Worm (Caenorhabditis elegans) whole organism, L3 larva: ENCODE results near the gene cnc-5.

Experiments
- aly-2 ChIP-seq: fragments of 150-350 bp; optimal IDR thresholded peaks from 2 replicates; lab custom pipeline; 2014; ENCODE audit warnings: missing biosample characterization, missing genetic modification characterization
- ama-1 ChIP-seq: fragments of 150-350 bp; optimal IDR thresholded peaks from 2 replicates; lab custom pipeline; 2018
- ceh-16 ChIP-seq: sonication (generic microtip); optimal IDR thresholded peaks from 2 replicates; lab custom pipeline; 2017; ENCODE audit warnings: missing biosample characterization, missing genetic modification characterization
- ceh-28 ChIP-seq: fragments of 150-350 bp; optimal IDR thresholded peaks from 2 replicates; lab custom pipeline; 2014; ENCODE audit warnings: missing biosample characterization, missing genetic modification reagents, missing genetic modification characterization
- ceh-82 ChIP-seq: fragments of 150-350 bp; optimal IDR thresholded peaks from 2 replicates; lab custom pipeline; 2014; ENCODE audit warnings: missing biosample characterization, missing genetic modification characterization
- ceh-9 ChIP-seq: sonication (generic microtip); optimal IDR thresholded peaks from 2 replicates; lab custom pipeline; 2018; ENCODE audit warnings: missing biosample characterization, missing genetic modification characterization
- egl-27 ChIP-seq: sonication (generic microtip); optimal IDR thresholded peaks from 4 replicates; lab custom pipeline; 2017; ENCODE audit warnings: missing biosample characterization, missing genetic modification reagents, missing genetic modification characterization
- egl-5 ChIP-seq: fragments of 150-350 bp; optimal IDR thresholded peaks from 2 replicates; lab custom pipeline; 2017; ENCODE audit warnings: missing biosample characterization, missing genetic modification reagents, missing genetic modification characterization, inconsistent platforms
- elt-1 ChIP-seq: fragments of 150-350 bp; optimal IDR thresholded peaks from 2 replicates; lab custom pipeline; 2014; ENCODE audit warnings: missing biosample characterization, missing genetic modification characterization
- elt-2 ChIP-seq: sonication (generic microtip); optimal IDR thresholded peaks from 2 replicates; lab custom pipeline; 2016; ENCODE audit warnings: missing genetic modification reagents, mild to moderate bottlenecking, missing genetic modification characterization, missing compliant biosample characterization
- eor-1 ChIP-seq, 2 experiments: fragments of 150-350 bp; optimal IDR thresholded peaks; 2 replicates each; lab custom pipeline; 2014 to 2018; ENCODE audit warnings: missing biosample characterization in 2 of 2, missing genetic modification characterization in 2 of 2
- fkh-10 ChIP-seq: sonication (generic microtip); optimal IDR thresholded peaks from 2 replicates; lab custom pipeline; 2017; ENCODE audit warnings: missing biosample characterization, missing genetic modification reagents, missing genetic modification characterization
- hmg-11 ChIP-seq: sonication (generic microtip); optimal IDR thresholded peaks from 2 replicates; lab custom pipeline; 2016; ENCODE audit warnings: missing genetic modification characterization, missing compliant biosample characterization
- lin-15B ChIP-seq: fragments of 150-350 bp; optimal IDR thresholded peaks from 2 replicates; lab custom pipeline; 2014; ENCODE audit warnings: missing biosample characterization, missing genetic modification characterization
- lin-39 ChIP-seq: fragments of 150-350 bp; optimal IDR thresholded peaks from 2 replicates; lab custom pipeline; 2018; ENCODE audit warnings: missing biosample characterization, missing genetic modification reagents, missing genetic modification characterization
- lsy-12 ChIP-seq: sonication (generic microtip); optimal IDR thresholded peaks from 2 replicates; lab custom pipeline; 2016; ENCODE audit warnings: mild to moderate bottlenecking, missing genetic modification characterization, missing compliant biosample characterization
- mdl-1 ChIP-seq: fragments of 150-350 bp; optimal IDR thresholded peaks from 2 replicates; lab custom pipeline; 2014; ENCODE audit warnings: missing biosample characterization, missing genetic modification characterization
- mml-1 ChIP-seq: fragments of 150-350 bp; sonication (generic microtip); optimal IDR thresholded peaks from 3 replicates; lab custom pipeline; 2014; ENCODE audit warnings: missing biosample characterization, missing genetic modification characterization
- nfya-1 ChIP-seq: sonication (generic microtip); optimal IDR thresholded peaks from 2 replicates; lab custom pipeline; 2017; ENCODE audit warnings: missing genetic modification characterization, mild to moderate bottlenecking, missing compliant biosample characterization, antibody characterized with exemption, moderate library complexity; ENCODE audit not compliant: insufficient read depth
- nhr-11 ChIP-seq: fragments of 150-350 bp; optimal IDR thresholded peaks from 2 replicates; lab custom pipeline; 2014; ENCODE audit warnings: missing biosample characterization, missing genetic modification characterization
- nhr-23 ChIP-seq: fragments of 150-350 bp; optimal IDR thresholded peaks from 2 replicates; lab custom pipeline; 2014; ENCODE audit warnings: missing biosample characterization, missing genetic modification reagents, missing genetic modification characterization
- nhr-237 ChIP-seq: fragments of 150-350 bp; optimal IDR thresholded peaks from 2 replicates; lab custom pipeline; 2014; ENCODE audit warnings: missing biosample characterization, missing genetic modification characterization
- nhr-25 ChIP-seq: sonication (generic microtip); optimal IDR thresholded peaks from 2 replicates; lab custom pipeline; 2017; ENCODE audit warnings: missing biosample characterization, missing genetic modification characterization
- nhr-43 ChIP-seq: sonication (generic microtip); optimal IDR thresholded peaks from 2 replicates; lab custom pipeline; 2016; ENCODE audit warnings: mild to moderate bottlenecking, missing genetic modification characterization, missing compliant biosample characterization; ENCODE audit not compliant: poor library complexity, severe bottlenecking
- nhr-67 ChIP-seq: fragments of 150-350 bp; optimal IDR thresholded peaks from 2 replicates; lab custom pipeline; 2014; ENCODE audit warnings: missing biosample characterization, missing genetic modification characterization
- nhr-76 ChIP-seq: fragments of 150-350 bp; sonication (generic microtip); optimal IDR thresholded peaks from 5 replicates; lab custom pipeline; 2014; ENCODE audit warnings: missing biosample characterization, missing genetic modification characterization
- pha-4 ChIP-seq: fragments of 150-350 bp; optimal IDR thresholded peaks from 2 replicates; lab custom pipeline; 2014; ENCODE audit warnings: missing biosample characterization, missing genetic modification reagents, missing genetic modification characterization
- pqm-1 ChIP-seq: fragments of 150-350 bp; optimal IDR thresholded peaks from 2 replicates; lab custom pipeline; 2017; ENCODE audit warnings: missing biosample characterization, missing genetic modification characterization, inconsistent platforms
- skn-1 ChIP-seq: fragments of 150-350 bp; optimal IDR thresholded peaks from 2 replicates; lab custom pipeline; 2014; ENCODE audit warnings: missing biosample characterization, missing genetic modification characterization
- snpc-4 ChIP-seq: fragments of 150-350 bp; optimal IDR thresholded peaks from 2 replicates; lab custom pipeline; 2014; ENCODE audit warnings: missing biosample characterization, missing genetic modification characterization
- unc-62 ChIP-seq: fragments of 150-350 bp; sonication (generic microtip); optimal IDR thresholded peaks from 4 replicates; lab custom pipeline; 2014; ENCODE audit warnings: missing biosample characterization, missing genetic modification reagents, missing genetic modification characterization
- ztf-11 ChIP-seq: fragments of 150-350 bp; optimal IDR thresholded peaks from 2 replicates; lab custom pipeline; 2014; ENCODE audit warnings: missing biosample characterization, missing genetic modification characterization

Gene cnc-5

DNA sequence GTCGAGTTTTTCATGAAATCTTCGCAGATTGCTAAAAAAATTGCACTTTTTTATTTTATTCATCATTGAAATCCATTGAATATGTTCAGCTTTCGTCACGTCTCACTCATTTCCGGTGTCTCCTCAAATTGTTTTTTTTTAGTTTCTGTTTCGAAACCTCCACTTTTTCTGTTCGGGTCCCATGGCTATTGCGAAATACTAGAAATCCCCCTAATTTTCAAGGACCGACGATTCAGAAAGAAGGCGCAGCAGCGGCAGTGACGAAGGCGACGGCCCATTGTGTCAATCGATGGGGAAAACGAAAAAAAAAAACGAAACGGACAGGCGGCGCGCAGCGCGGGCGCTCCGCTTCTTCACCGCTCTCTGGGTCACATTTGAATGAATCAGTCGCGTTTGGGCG lies 26.8 kb downstream of the cnc-5 start:
- no peak for TF ChIP-seq nfya-1 (tag; lab: Kevin White, UChicago)
- no peak for TF ChIP-seq mdl-1 (tag; lab: Kevin White, UChicago)
- TF ChIP-seq nhr-237 (tag; lab: Kevin White, UChicago) = no peak
- TF ChIP-seq ceh-9 (tag; lab: Kevin White, UChicago) = no peak
- no peak for TF ChIP-seq ceh-82 (tag; lab: Kevin White, UChicago)
- no peak for TF ChIP-seq fkh-10 (GFP tag; lab: Kevin White, UChicago)
- no peak for TF ChIP-seq ceh-16
- TF ChIP-seq mml-1 (tag; lab: Kevin White, UChicago) = no peak

- TF ChIP-seq egl-27 (tag; lab: Kevin White, UChicago) (no peak), nhr-25 (peak; percentile 57), lin-39 (tag; lab: Kevin White, UChicago) (peak; percentile 7)
These were observed 27.4 kb downstream of the cnc-5 start for ce11 chrV:1472569-1472968.

DNA sequence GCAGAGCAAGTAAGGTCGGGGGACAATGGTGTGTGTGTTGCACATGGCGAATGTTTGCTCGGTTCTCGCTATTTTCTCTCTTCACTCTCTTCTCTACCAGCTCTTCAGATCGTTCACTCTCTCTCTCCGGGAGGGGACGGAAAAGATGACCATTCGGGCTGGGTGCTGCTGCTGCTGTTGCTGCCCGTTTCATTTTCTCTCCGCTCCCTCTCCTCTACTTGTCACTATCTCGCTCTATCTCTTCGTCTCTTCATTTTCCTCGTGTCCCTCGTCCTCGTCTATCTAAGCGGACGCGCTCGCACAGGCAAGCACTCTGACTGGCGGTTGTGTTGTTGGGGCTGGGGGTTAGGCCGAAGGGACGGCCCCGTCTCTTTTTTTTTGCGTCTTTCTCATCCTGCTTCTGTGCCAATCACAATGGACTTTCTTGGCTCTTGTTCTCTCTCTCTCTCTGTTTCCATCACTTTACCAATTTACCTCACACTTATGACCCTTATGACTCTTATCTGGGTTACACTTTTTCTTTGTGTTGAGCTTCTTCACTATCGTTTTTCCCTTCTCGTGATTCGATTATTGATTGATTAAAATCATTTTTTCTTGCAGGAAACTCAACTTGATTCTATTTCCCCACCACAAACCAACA lies 29.4 kb downstream of the cnc-5 start, which contains the start of the genes F53E2.2 and unc-60:
Gene F53E2.2, plus strand, starts transcription at position 601 of the 640 bp plus-strand sequence.
Gene unc-60, plus strand, starts transcription at position 601 of the 640 bp plus-strand sequence.
- TF ChIP-seq fkh-10 (GFP tag; lab: Kevin White, UChicago) = peak; percentile 21
- peak; percentile 8 for TF ChIP-seq snpc-4 (tag; lab: Kevin White, UChicago)
- peak; percentile 10 for TF ChIP-seq elt-1 (tag; lab: Kevin White, UChicago)
- peak; percentile 9 for TF ChIP-seq nhr-43 (tag; lab: Kevin White, UChicago)
- no peak for TF ChIP-seq ceh-28 (tag; lab: Kevin White, UChicago)
- TF ChIP-seq pha-4 (tag; lab: Kevin White, UChicago) = peak; percentile 75
- TF ChIP-seq eor-1 (tag; optimal IDR thresholded peaks at IDR 0.05; lab: Kevin White, UChicago) = no peak
- TF ChIP-seq nhr-76 (tag; lab: Kevin White, UChicago) = no peak
- TF ChIP-seq lin-15B (tag; lab: Kevin White, UChicago) = peak; percentile 43
- TF ChIP-seq hmg-11 (tag; lab: Kevin White, UChicago) = peak; percentile 92
- TF ChIP-seq unc-62 (GFP tag; lab: Kevin White, UChicago) = peak; percentile 47
- peak; percentile 57 for TF ChIP-seq elt-2
- TF ChIP-seq egl-5 (tag; lab: Kevin White, UChicago) = peak; percentile 17
- no peak for TF ChIP-seq pqm-1 (tag; lab: Kevin White, UChicago)
- peak; percentile 60 for TF ChIP-seq ama-1 (lab: Kevin White, UChicago)
- TF ChIP-seq nfya-1 (tag; lab: Kevin White, UChicago) = peak; percentile 89
- no peak for TF ChIP-seq skn-1
- TF ChIP-seq lsy-12 (tag; lab: Kevin White, UChicago) = peak; percentile 54
- peak; percentile 24 for TF ChIP-seq lin-39 (tag; lab: Kevin White, UChicago)
- TF ChIP-seq, all 47 proteins: peak for 14

DNA sequence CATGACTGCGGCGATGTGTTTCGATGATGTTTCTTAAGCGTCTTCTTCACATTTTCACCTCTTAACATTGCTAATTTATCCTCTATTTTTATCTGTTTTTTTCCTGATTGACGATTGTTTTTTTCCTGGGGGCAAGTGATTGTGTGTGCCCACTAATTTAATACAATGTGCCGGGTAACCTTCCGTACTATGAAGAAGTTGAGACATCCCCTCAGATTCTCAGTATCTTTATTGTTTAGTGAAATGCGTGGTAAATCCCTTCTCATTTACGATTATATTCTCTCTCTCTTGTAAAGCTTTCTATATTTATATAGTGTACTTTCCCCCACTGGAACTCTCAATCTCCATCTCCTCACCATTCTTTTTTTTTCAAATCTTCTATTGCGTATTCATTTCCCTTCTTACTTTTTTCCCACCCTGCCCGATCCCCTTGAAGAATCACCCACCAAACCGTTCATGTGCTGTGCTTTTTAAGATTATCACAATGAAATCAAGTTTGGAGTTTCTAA lies 31.2 kb downstream of the cnc-5 start:
- TF ChIP-seq skn-1 (no peak), nhr-76 (tag; lab: Kevin White, UChicago) (no peak), nhr-43 (tag; lab: Kevin White, UChicago) (peak; percentile 22), nhr-23 (no peak), aly-2 (tag; lab: Kevin White, UChicago) (no peak), hmg-11 (tag; lab: Kevin White, UChicago) (no peak)

DNA sequence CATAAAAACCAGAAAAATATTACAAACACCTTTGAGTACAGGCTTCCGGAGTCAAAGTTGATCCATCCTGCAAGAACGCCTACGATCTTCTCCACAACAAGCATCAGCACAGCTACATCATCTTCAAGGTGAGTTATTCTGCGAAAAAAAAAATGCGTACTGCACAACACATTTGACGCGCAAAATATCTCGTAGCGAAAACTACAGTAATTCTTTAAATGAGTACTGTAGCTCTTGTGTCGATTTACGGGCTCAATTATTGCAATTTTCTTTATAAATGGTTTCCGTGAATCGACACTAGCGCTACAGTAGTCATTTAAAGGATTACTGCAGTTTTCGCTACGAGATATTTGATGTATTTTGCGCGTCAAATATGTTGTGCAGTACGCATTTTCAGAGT lies 31.7 kb downstream of the cnc-5 start:
- TF ChIP-seq nhr-76 (tag; lab: Kevin White, UChicago) (no peak), ceh-82 (tag; lab: Kevin White, UChicago) (no peak), hmg-11 (tag; lab: Kevin White, UChicago) (no peak)

- TF ChIP-seq nhr-67 (no peak), nhr-11 (no peak), egl-5 (tag; lab: Kevin White, UChicago) (peak; percentile 73), ztf-11 (no peak)
These were observed 35.7 kb downstream of the cnc-5 start for ce11 chrV:1480841-1481240.
